Worm (Caenorhabditis elegans) whole organism, L1 larva: Measurements from ENCODE around the gene lin-24.

Experiments
- C04F5.9 ChIP-seq: sonication (generic microtip); optimal IDR thresholded peaks from 2 replicates; lab custom pipeline; 2016; ENCODE audit warnings: missing genetic modification characterization, missing compliant biosample characterization
- C16A3.4 ChIP-seq: fragments of 150-350 bp; optimal IDR thresholded peaks from 2 replicates; lab custom pipeline; 2014; ENCODE audit warnings: missing biosample characterization, missing genetic modification characterization
- F16B12.6 ChIP-seq: fragments of 150-350 bp; optimal IDR thresholded peaks from 2 replicates; lab custom pipeline; 2014; ENCODE audit warnings: missing biosample characterization, missing genetic modification characterization
- ama-1 ChIP-seq: fragments of 150-350 bp; optimal IDR thresholded peaks from 2 replicates; lab custom pipeline; 2014
- blmp-1 ChIP-seq: fragments of 150-350 bp; optimal IDR thresholded peaks from 2 replicates; lab custom pipeline; 2014; ENCODE audit warnings: missing biosample characterization, missing genetic modification characterization
- ceh-8 ChIP-seq: fragments of 200-800 bp; sonication (Bioruptor generic); optimal IDR thresholded peaks from 2 replicates; lab custom pipeline; 2018; ENCODE audit warnings: mild to moderate bottlenecking, missing genetic modification characterization, moderate library complexity, missing compliant biosample characterization
- ceh-82 ChIP-seq, 3 experiments: fragments of 150-350 bp in 1 of 3; sonication (generic microtip) in 2 of 3; optimal IDR thresholded peaks; 2 replicates each; lab custom pipeline; 2014 to 2017; ENCODE audit warnings: missing biosample characterization in 3 of 3, missing genetic modification characterization in 3 of 3
- ceh-90 ChIP-seq: sonication (generic microtip); optimal IDR thresholded peaks from 2 replicates; lab custom pipeline; 2016; ENCODE audit warnings: missing genetic modification characterization, missing compliant biosample characterization
- ces-1 ChIP-seq: fragments of 150-350 bp; optimal IDR thresholded peaks from 2 replicates; lab custom pipeline; 2014; ENCODE audit warnings: missing biosample characterization, missing genetic modification reagents, missing genetic modification characterization
- dpl-1 ChIP-seq, 3 experiments: fragments of 150-350 bp in 2 of 3; sonication (generic microtip) in 1 of 3; optimal IDR thresholded peaks; 2 replicates each; lab custom pipeline; 2014 to 2017; ENCODE audit warnings: missing biosample characterization in 3 of 3, missing genetic modification characterization in 3 of 3, missing genetic modification reagents in 3 of 3
- dsc-1 ChIP-seq: sonication (generic microtip); optimal IDR thresholded peaks from 2 replicates; lab custom pipeline; 2016; ENCODE audit warnings: mild to moderate bottlenecking, missing genetic modification characterization, missing compliant biosample characterization
- efl-1 ChIP-seq, 4 experiments: fragments of 150-350 bp; optimal IDR thresholded peaks in 3 of 4; peaks in 1 of 4; 1 replicate in 1 of 4; 2 replicates in 3 of 4; lab custom pipeline; 2014; ENCODE audit warnings: missing biosample characterization in 2 of 4, missing genetic modification characterization in 2 of 4, missing genetic modification reagents in 2 of 4
- efl-3 ChIP-seq: fragments of 200-800 bp; sonication (Bioruptor generic); optimal IDR thresholded peaks from 2 replicates; lab custom pipeline; 2018; ENCODE audit warnings: mild to moderate bottlenecking, missing genetic modification characterization, missing compliant biosample characterization
- egl-27 ChIP-seq, 2 experiments: fragments of 150-350 bp in 1 of 2; sonication (generic microtip); optimal IDR thresholded peaks; 3 replicates each; lab custom pipeline; 2017 to 2018; ENCODE audit warnings: missing biosample characterization in 2 of 2, missing genetic modification characterization in 2 of 2, missing genetic modification reagents in 2 of 2
- elt-2 ChIP-seq: sonication (generic microtip); optimal IDR thresholded peaks from 2 replicates; lab custom pipeline; 2016; ENCODE audit warnings: missing genetic modification characterization, mild to moderate bottlenecking, inconsistent platforms, missing compliant biosample characterization, missing genetic modification reagents
- ets-5 ChIP-seq: fragments of 200-800 bp; sonication (Bioruptor generic); IDR thresholded peaks from 2 replicates; pipeline ENCODE4 v1.3.6; 2022; ENCODE audit warnings: missing genetic modification characterization, missing compliant biosample characterization
- fkh-10 ChIP-seq: sonication (generic microtip); optimal IDR thresholded peaks from 2 replicates; lab custom pipeline; 2017; ENCODE audit warnings: missing biosample characterization, missing genetic modification reagents, missing genetic modification characterization
- fkh-4 ChIP-seq: sonication (generic microtip); optimal IDR thresholded peaks from 2 replicates; lab custom pipeline; 2016; ENCODE audit warnings: missing compliant biosample characterization, missing genetic modification characterization, borderline replicate concordance
- hlh-17 ChIP-seq: fragments of 200-800 bp; sonication (Bioruptor generic); optimal IDR thresholded peaks from 2 replicates; lab custom pipeline; 2018; ENCODE audit warnings: missing genetic modification characterization, mild to moderate bottlenecking, missing compliant biosample characterization, moderate library complexity, borderline replicate concordance
- isw-1 ChIP-seq: fragments of 200-800 bp; sonication (Bioruptor generic); IDR thresholded peaks from 2 replicates; pipeline ENCODE4 v1.3.6; 2022; ENCODE audit warnings: missing genetic modification characterization, missing compliant biosample characterization
- lin-13 ChIP-seq: fragments of 150-350 bp; optimal IDR thresholded peaks from 2 replicates; lab custom pipeline; 2014; ENCODE audit warnings: missing biosample characterization, missing genetic modification reagents, missing genetic modification characterization
- lin-15B ChIP-seq: fragments of 150-350 bp; sonication (generic microtip); optimal IDR thresholded peaks from 3 replicates; lab custom pipeline; 2014; ENCODE audit warnings: missing biosample characterization, missing genetic modification characterization
- lin-35 ChIP-seq, 2 experiments: fragments of 150-350 bp; optimal IDR thresholded peaks; 2 replicates each; lab custom pipeline; 2014; ENCODE audit warnings: missing biosample characterization in 2 of 2, missing genetic modification characterization in 2 of 2, missing genetic modification reagents in 2 of 2
- lin-39 ChIP-seq: fragments of 150-350 bp; optimal IDR thresholded peaks from 2 replicates; lab custom pipeline; 2014; ENCODE audit warnings: missing biosample characterization, missing genetic modification reagents, missing genetic modification characterization
- lsy-2 ChIP-seq, 2 experiments: fragments of 150-350 bp; optimal IDR thresholded peaks; 2 replicates each; lab custom pipeline; 2014; ENCODE audit warnings: missing biosample characterization in 2 of 2, missing genetic modification characterization in 2 of 2
- mab-9 ChIP-seq: fragments of 200-800 bp; sonication (Bioruptor generic); IDR thresholded peaks from 2 replicates; pipeline ENCODE4 v1.3.6; 2022; ENCODE audit warnings: missing genetic modification reagents, missing genetic modification characterization, missing compliant biosample characterization
- mef-2 ChIP-seq: fragments of 150-350 bp; optimal IDR thresholded peaks from 2 replicates; lab custom pipeline; 2014; ENCODE audit warnings: missing biosample characterization, missing genetic modification characterization
- mep-1 ChIP-seq: fragments of 150-350 bp; optimal IDR thresholded peaks from 2 replicates; lab custom pipeline; 2014; ENCODE audit warnings: missing biosample characterization, missing genetic modification characterization
- nhr-12 ChIP-seq: sonication (generic microtip); optimal IDR thresholded peaks from 2 replicates; lab custom pipeline; 2017; ENCODE audit warnings: missing biosample characterization, missing genetic modification characterization
- nhr-19 ChIP-seq: fragments of 200-800 bp; sonication (Bioruptor generic); conservative IDR thresholded peaks from 2 replicates; pipeline ENCODE4 v1.3.6; 2022; ENCODE audit warnings: missing genetic modification characterization, missing compliant biosample characterization
- nhr-237 ChIP-seq: fragments of 150-350 bp; optimal IDR thresholded peaks from 2 replicates; lab custom pipeline; 2014; ENCODE audit warnings: missing biosample characterization, missing genetic modification characterization
- nhr-28 ChIP-seq: fragments of 150-350 bp; optimal IDR thresholded peaks from 2 replicates; lab custom pipeline; 2014; ENCODE audit warnings: missing biosample characterization, missing genetic modification characterization
- nhr-71 ChIP-seq: sonication (generic microtip); optimal IDR thresholded peaks from 2 replicates; lab custom pipeline; 2016; ENCODE audit warnings: mild to moderate bottlenecking, missing genetic modification characterization, moderate library complexity, missing compliant biosample characterization
- nhr-76 ChIP-seq: sonication (generic microtip); optimal IDR thresholded peaks from 2 replicates; lab custom pipeline; 2017; ENCODE audit warnings: missing biosample characterization, missing genetic modification characterization
- nhr-90 ChIP-seq: sonication (generic microtip); optimal IDR thresholded peaks from 2 replicates; lab custom pipeline; 2016; ENCODE audit warnings: mild to moderate bottlenecking, missing genetic modification characterization, missing compliant biosample characterization; ENCODE audit not compliant: poor library complexity
- skn-1 ChIP-seq: fragments of 150-350 bp; optimal IDR thresholded peaks from 2 replicates; lab custom pipeline; 2014; ENCODE audit warnings: missing biosample characterization, missing genetic modification characterization
- snu-23 ChIP-seq: sonication (generic microtip); optimal IDR thresholded peaks from 2 replicates; lab custom pipeline; 2016; ENCODE audit warnings: missing genetic modification characterization, missing compliant biosample characterization
- sox-4 ChIP-seq: sonication (generic microtip); optimal IDR thresholded peaks from 2 replicates; lab custom pipeline; 2016; ENCODE audit warnings: missing genetic modification characterization, missing compliant biosample characterization
- sup-37 ChIP-seq: fragments of 200-800 bp; sonication (Bioruptor generic); optimal IDR thresholded peaks from 2 replicates; lab custom pipeline; 2018; ENCODE audit warnings: mild to moderate bottlenecking, missing genetic modification characterization, missing compliant biosample characterization
- swsn-7 ChIP-seq: sonication (generic microtip); optimal IDR thresholded peaks from 2 replicates; lab custom pipeline; 2016; ENCODE audit warnings: missing genetic modification characterization, missing compliant biosample characterization
- tlp-1 ChIP-seq: fragments of 150-350 bp; optimal IDR thresholded peaks from 2 replicates; lab custom pipeline; 2014; ENCODE audit warnings: missing biosample characterization, missing genetic modification characterization
- unc-30 ChIP-seq: sonication (generic microtip); optimal IDR thresholded peaks from 2 replicates; lab custom pipeline; 2017; ENCODE audit warnings: missing biosample characterization, missing genetic modification characterization
- unc-62 ChIP-seq: fragments of 150-350 bp; optimal IDR thresholded peaks from 2 replicates; lab custom pipeline; 2014; ENCODE audit warnings: missing biosample characterization, missing genetic modification reagents, missing genetic modification characterization
- unc-98 ChIP-seq: fragments of 200-800 bp; sonication (Bioruptor generic); IDR thresholded peaks from 2 replicates; pipeline ENCODE4 v1.3.6; 2022; ENCODE audit warnings: missing genetic modification characterization, missing compliant biosample characterization
- vab-15 ChIP-seq: sonication (generic microtip); optimal IDR thresholded peaks from 2 replicates; lab custom pipeline; 2017; ENCODE audit warnings: missing genotype, mild to moderate bottlenecking, missing genetic modification characterization, missing compliant biosample characterization

The lin-24 gene

ce11 chrIV:12120536-12120935, 8.8 kb upstream of the lin-24 start:
- TF ChIP-seq efl-1 (optimal IDR thresholded peaks at IDR 0.05; lab: Kevin White, UChicago) (no peak), efl-1 (GFP tag; optimal IDR thresholded peaks at IDR 0.05 in 1 of 2; lab: Kevin White, UChicago) (peak in 1 of 2 experiments; percentile 38), nhr-76 (tag; lab: Kevin White, UChicago) (no peak), fkh-10 (GFP tag; lab: Kevin White, UChicago) (no peak), swsn-7 (no peak), mab-9 (GFP tag; lab: Robert Waterston, UW) (no peak)

- TF ChIP-seq dpl-1 (GFP tag; optimal IDR thresholded peaks at IDR 0.05; lab: Kevin White, UChicago), result peak in 2 of 3 experiments; percentile 33 to 57
- TF ChIP-seq ceh-82 (tag; optimal IDR thresholded peaks at IDR 0.05; lab: Kevin White, UChicago), result peak in 2 of 3 experiments; percentile 28 to 38
- TF ChIP-seq mep-1, result peak; percentile 65
- TF ChIP-seq lsy-2 (tag; optimal IDR thresholded peaks at IDR 0.05; lab: Kevin White, UChicago), result peak in 1 of 2 experiments; percentile 69
- TF ChIP-seq tlp-1 (tag; lab: Kevin White, UChicago), result no peak
- no peak for TF ChIP-seq ceh-90
- peak; percentile 53 for TF ChIP-seq blmp-1 (tag; lab: Kevin White, UChicago)
- peak; percentile 51 for TF ChIP-seq C16A3.4
- no peak for TF ChIP-seq nhr-12 (tag; lab: Kevin White, UChicago)
- TF ChIP-seq snu-23 (GFP tag; lab: Kevin White, UChicago), result peak; percentile 20
- peak; percentile 47 to 69 for TF ChIP-seq lin-35 (GFP tag; optimal IDR thresholded peaks at IDR 0.05; lab: Kevin White, UChicago)
- no peak for TF ChIP-seq unc-62
- TF ChIP-seq lin-13 (GFP tag; lab: Kevin White, UChicago), result peak; percentile 2
- TF ChIP-seq lin-15B (tag; lab: Kevin White, UChicago), result peak; percentile 16
- peak; percentile 36 to 54 for TF ChIP-seq efl-1 (optimal IDR thresholded peaks at IDR 0.05; lab: Kevin White, UChicago)
- peak; percentile 56 to 92 for TF ChIP-seq efl-1 (GFP tag; optimal IDR thresholded peaks at IDR 0.05 in 1 of 2; lab: Kevin White, UChicago)
- peak; percentile 2 for TF ChIP-seq F16B12.6 (tag; lab: Kevin White, UChicago)
- TF ChIP-seq nhr-71, result peak; percentile 24
- TF ChIP-seq skn-1, result peak; percentile 16
Measured at ce11 chrIV:12121076-12121475, 8.2 kb upstream of the lin-24 start, which contains the start of the genes ddb-1 and M18.6. Gene ddb-1 (minus strand): TSS chrIV:12121165. Gene M18.6 (plus strand): TSS chrIV:12121310.

ce11 chrIV:12122874-12123664, 6.2 kb upstream of the lin-24 start, which contains the start of gene aly-3:
Gene aly-3 (plus strand): TSS chrIV:12123282.
- TF ChIP-seq tlp-1 (tag; lab: Kevin White, UChicago), result no peak
- TF ChIP-seq unc-30 (tag; lab: Kevin White, UChicago), result no peak
- TF ChIP-seq efl-3 (GFP tag; lab: Kevin White, UChicago), result no peak
- no peak for TF ChIP-seq mab-9 (GFP tag; lab: Robert Waterston, UW)
- no peak for TF ChIP-seq vab-15 (tag; lab: Kevin White, UChicago)
- TF ChIP-seq ama-1 (lab: Kevin White, UChicago), result peak; percentile 21
- no peak for TF ChIP-seq nhr-76 (tag; lab: Kevin White, UChicago)
- TF ChIP-seq lsy-2 (tag; optimal IDR thresholded peaks at IDR 0.05; lab: Kevin White, UChicago), result peak; percentile 8 to 54
- no peak for TF ChIP-seq nhr-28 (tag; lab: Kevin White, UChicago)
- peak; percentile 6 for TF ChIP-seq lin-15B (tag; lab: Kevin White, UChicago)
- no peak for TF ChIP-seq sox-4 (tag; lab: Kevin White, UChicago)
- no peak for TF ChIP-seq ces-1 (GFP tag; lab: Kevin White, UChicago)
- TF ChIP-seq fkh-4 (tag; lab: Kevin White, UChicago), result no peak
- no peak for TF ChIP-seq mef-2 (tag; lab: Kevin White, UChicago)
- no peak for TF ChIP-seq nhr-71
- peak; percentile 19 for TF ChIP-seq blmp-1 (tag; lab: Kevin White, UChicago)
- no peak for TF ChIP-seq F16B12.6 (tag; lab: Kevin White, UChicago)
- no peak for TF ChIP-seq C16A3.4
- TF ChIP-seq nhr-90, result no peak
- TF ChIP-seq lin-13 (GFP tag; lab: Kevin White, UChicago), result no peak
- TF ChIP-seq C04F5.9 (tag; lab: Kevin White, UChicago), result no peak
- no peak for TF ChIP-seq lin-39
- TF ChIP-seq nhr-237 (tag; lab: Kevin White, UChicago), result no peak
- TF ChIP-seq swsn-7, result no peak
- TF ChIP-seq isw-1 (GFP tag; lab: Robert Waterston, UW), result no peak
- TF ChIP-seq elt-2, result no peak
- TF ChIP-seq nhr-12 (tag; lab: Kevin White, UChicago), result no peak
- TF ChIP-seq dsc-1 (tag; lab: Kevin White, UChicago), result no peak
- no peak for TF ChIP-seq hlh-17 (GFP tag; lab: Kevin White, UChicago)
- TF ChIP-seq unc-98 (GFP tag; lab: Robert Waterston, UW), result no peak
- TF ChIP-seq egl-27 (tag; optimal IDR thresholded peaks at IDR 0.05; lab: Kevin White, UChicago), result no peak
- TF ChIP-seq ceh-8 (GFP tag; lab: Kevin White, UChicago), result no peak
- no peak for TF ChIP-seq nhr-19
- TF ChIP-seq ets-5 (GFP tag; lab: Robert Waterston, UW), result no peak
- TF ChIP-seq sup-37 (GFP tag; lab: Kevin White, UChicago), result no peak
